Worm (Caenorhabditis elegans) whole organism, L1 larva: Measurements from ENCODE around the gene srh-248.

Experiments used
- ama-1 ChIP-seq: fragments of 150-350 bp; optimal IDR thresholded peaks from 2 replicates; lab custom pipeline; 2014
- blmp-1 ChIP-seq: fragments of 150-350 bp; optimal IDR thresholded peaks from 2 replicates; lab custom pipeline; 2014; ENCODE audit warnings: missing biosample characterization, missing genetic modification characterization
- dpl-1 ChIP-seq, 3 experiments: fragments of 150-350 bp in 2 of 3; sonication (generic microtip) in 1 of 3; optimal IDR thresholded peaks; 2 replicates each; lab custom pipeline; 2014 to 2017; ENCODE audit warnings: missing biosample characterization in 3 of 3, missing genetic modification characterization in 3 of 3, missing genetic modification reagents in 3 of 3
- fos-1 ChIP-seq: fragments of 150-350 bp; optimal IDR thresholded peaks from 2 replicates; lab custom pipeline; 2014; ENCODE audit warnings: missing biosample characterization, missing genetic modification characterization
- hlh-17 ChIP-seq: fragments of 200-800 bp; sonication (Bioruptor generic); optimal IDR thresholded peaks from 2 replicates; lab custom pipeline; 2018; ENCODE audit warnings: missing genetic modification characterization, mild to moderate bottlenecking, missing compliant biosample characterization, moderate library complexity, borderline replicate concordance
- jun-1 ChIP-seq: fragments of 150-350 bp; optimal IDR thresholded peaks from 2 replicates; lab custom pipeline; 2014; ENCODE audit warnings: missing biosample characterization, missing genetic modification reagents, missing genetic modification characterization
- lin-15B ChIP-seq: fragments of 150-350 bp; sonication (generic microtip); optimal IDR thresholded peaks from 3 replicates; lab custom pipeline; 2014; ENCODE audit warnings: missing biosample characterization, missing genetic modification characterization
- nhr-76 ChIP-seq: sonication (generic microtip); optimal IDR thresholded peaks from 2 replicates; lab custom pipeline; 2017; ENCODE audit warnings: missing biosample characterization, missing genetic modification characterization
- nhr-77 ChIP-seq: fragments of 150-350 bp; optimal IDR thresholded peaks from 2 replicates; lab custom pipeline; 2014; ENCODE audit warnings: missing biosample characterization, missing genetic modification characterization
- skn-1 ChIP-seq: fragments of 150-350 bp; optimal IDR thresholded peaks from 2 replicates; lab custom pipeline; 2014; ENCODE audit warnings: missing biosample characterization, missing genetic modification characterization
- unc-130 ChIP-seq: fragments of 150-350 bp; optimal IDR thresholded peaks from 2 replicates; lab custom pipeline; 2017; ENCODE audit warnings: missing biosample characterization, missing genetic modification characterization, inconsistent platforms
- unc-62 ChIP-seq: fragments of 150-350 bp; optimal IDR thresholded peaks from 2 replicates; lab custom pipeline; 2014; ENCODE audit warnings: missing biosample characterization, missing genetic modification reagents, missing genetic modification characterization

DNA sequence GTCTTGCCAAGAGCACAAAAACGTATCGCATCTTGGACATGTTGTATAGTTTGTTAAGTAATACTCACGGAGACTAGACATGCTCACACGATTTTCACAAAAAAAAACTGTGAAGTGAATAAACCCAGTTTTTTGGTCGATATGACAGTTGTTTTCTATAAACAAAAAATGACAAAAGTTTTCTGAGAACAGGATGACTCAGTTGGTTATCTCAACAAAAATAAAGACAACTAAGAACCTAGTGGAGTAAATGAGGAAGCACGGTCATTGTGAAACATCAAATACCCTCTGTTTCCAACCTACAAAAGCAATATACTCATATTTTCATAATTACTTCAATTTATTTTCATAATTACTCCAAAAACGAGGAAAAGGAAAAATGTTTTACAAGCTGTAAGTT, 9.6 kb downstream of the srh-248 start, which contains the start of gene srh-87:
- TF ChIP-seq unc-62 (GFP tag; lab: Kevin White, UChicago) (no peak), fos-1 (no peak), nhr-77 (tag; lab: Kevin White, UChicago) (no peak), skn-1 (tag; lab: Kevin White, UChicago) (no peak), nhr-76 (tag; lab: Kevin White, UChicago) (no peak), unc-130 (tag; lab: Kevin White, UChicago) (no peak), ama-1 (no peak), hlh-17 (GFP tag; lab: Kevin White, UChicago) (no peak), blmp-1 (no peak), lin-15B (tag; lab: Kevin White, UChicago) (no peak), dpl-1 (GFP tag; optimal IDR thresholded peaks at IDR 0.05; lab: Kevin White, UChicago) (no peak), jun-1 (tag; lab: Kevin White, UChicago) (no peak)
